Worm (Caenorhabditis elegans): Measurements from ENCODE around the gene T01G5.8.

Gene T01G5.8

DNA sequence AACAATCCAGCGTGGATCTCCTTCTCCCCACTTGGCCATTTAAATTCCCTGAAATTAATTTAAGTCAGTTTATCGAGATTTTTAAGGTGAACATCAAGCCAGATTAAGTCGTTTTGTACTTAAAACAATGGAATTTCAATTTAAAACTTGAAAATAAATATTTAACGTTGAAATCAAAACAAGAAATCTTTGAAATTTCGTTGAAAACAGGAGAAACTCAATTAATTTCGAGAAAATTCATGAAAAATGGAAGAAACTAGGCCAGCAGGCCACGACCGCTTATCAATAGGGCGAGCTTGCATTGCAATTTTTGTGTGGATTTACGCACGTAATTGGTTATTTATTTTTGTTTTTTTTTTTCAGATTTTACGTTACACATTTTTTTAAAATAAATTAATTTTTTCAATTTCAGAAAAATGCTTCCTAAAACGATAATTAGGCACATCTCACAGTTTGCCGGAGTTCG is 30.7 kb upstream of the T01G5.8 start, which contains the start of the genes ahsa-1 and C01G10.7 (continued):
- TF ChIP-seq egl-13 (tag; optimal IDR thresholded peaks at IDR 0.05): no peak
- no peak for TF ChIP-seq sup-37 (GFP tag; optimal IDR thresholded peaks at IDR 0.05)
- peak in 4 of 6 experiments; percentile 67 to 90 (median 83) for TF ChIP-seq elt-3 (tag; optimal IDR thresholded peaks at IDR 0.05)
- TF ChIP-seq unc-86 (tag; optimal IDR thresholded peaks at IDR 0.05): peak; percentile 85
- peak; percentile 94 for TF ChIP-seq dsc-1 (tag; optimal IDR thresholded peaks at IDR 0.05)
- TF ChIP-seq sptf-1 (tag; optimal IDR thresholded peaks at IDR 0.05): no peak
- no peak for TF ChIP-seq mef-2 (tag; optimal IDR thresholded peaks at IDR 0.05)
- no peak for TF ChIP-seq alr-1 (tag; optimal IDR thresholded peaks at IDR 0.05; ENCODE audit: borderline replicate concordance)
- no peak for TF ChIP-seq nhr-76 (tag; optimal IDR thresholded peaks at IDR 0.05)
- TF ChIP-seq unc-62 (GFP tag; optimal IDR thresholded peaks at IDR 0.05): no peak
- TF ChIP-seq fkh-8 (tag; optimal IDR thresholded peaks at IDR 0.05): peak; percentile 92
- peak; percentile 94 for TF ChIP-seq fkh-4 (tag; optimal IDR thresholded peaks at IDR 0.05; ENCODE audit: borderline replicate concordance)
- peak; percentile 75 for TF ChIP-seq blmp-1 (tag; optimal IDR thresholded peaks at IDR 0.05)
- no peak for TF ChIP-seq ets-5 (GFP tag; IDR thresholded peaks at IDR 0.05)
- peak in 1 of 2 experiments; percentile 66 for TF ChIP-seq mdl-1 (tag; optimal IDR thresholded peaks at IDR 0.05)
- no peak for TF ChIP-seq nhr-12 (tag; optimal IDR thresholded peaks at IDR 0.05)
- TF ChIP-seq skn-1 (tag; optimal IDR thresholded peaks at IDR 0.05): peak; percentile 74
- TF ChIP-seq efl-3 (GFP tag; optimal IDR thresholded peaks at IDR 0.05): no peak
- TF ChIP-seq grh-1 (GFP tag; IDR thresholded peaks at IDR 0.05): peak; percentile 74
- TF ChIP-seq lir-3 (tag; optimal IDR thresholded peaks at IDR 0.05; ENCODE audit: poor library complexity): peak; percentile 97
- peak; percentile 91 for TF ChIP-seq sox-4 (tag; optimal IDR thresholded peaks at IDR 0.05)
- no peak for TF ChIP-seq ces-1 (GFP tag; optimal IDR thresholded peaks at IDR 0.05)
- peak; percentile 87 for TF ChIP-seq snpc-4 (tag; optimal IDR thresholded peaks at IDR 0.05)
- peak; percentile 97 for TF ChIP-seq nhr-85 (tag)
- peak; percentile 88 for TF ChIP-seq C04F5.9 (tag; optimal IDR thresholded peaks at IDR 0.05)
- peak; percentile 73 for TF ChIP-seq mab-9 (GFP tag; IDR thresholded peaks at IDR 0.05)
- peak; percentile 89 to 93 for TF ChIP-seq lsy-2 (tag; optimal IDR thresholded peaks at IDR 0.05)
- peak; percentile 76 to 86 (median 84) for TF ChIP-seq dpl-1 (GFP tag; optimal IDR thresholded peaks at IDR 0.05)
- peak; percentile 90 for TF ChIP-seq swsn-7 (tag; optimal IDR thresholded peaks at IDR 0.05)
- TF ChIP-seq hlh-4 (tag; optimal IDR thresholded peaks at IDR 0.05): peak; percentile 34
- peak; percentile 48 for TF ChIP-seq F16B12.6 (tag; optimal IDR thresholded peaks at IDR 0.05)
- TF ChIP-seq tbx-2 (tag; optimal IDR thresholded peaks at IDR 0.05): peak; percentile 94
- peak; percentile 93 for TF ChIP-seq C16A3.4 (tag; optimal IDR thresholded peaks at IDR 0.05)
- TF ChIP-seq hlh-17 (GFP tag; optimal IDR thresholded peaks at IDR 0.05; ENCODE audit: borderline replicate concordance): no peak
- peak; percentile 95 for TF ChIP-seq lin-14 (GFP tag; optimal IDR thresholded peaks at IDR 0.05)
- TF ChIP-seq pag-3 (tag; optimal IDR thresholded peaks at IDR 0.05; ENCODE audit: borderline replicate concordance, insufficient read depth): no peak
- TF ChIP-seq fos-1 (tag; optimal IDR thresholded peaks at IDR 0.05): peak; percentile 60
- no peak for TF ChIP-seq ceh-63 (GFP tag; optimal IDR thresholded peaks at IDR 0.05)
- TF ChIP-seq lin-13 (GFP tag; optimal IDR thresholded peaks at IDR 0.05): peak; percentile 88
- peak; percentile 99 for TF ChIP-seq rnt-1 (tag; optimal IDR thresholded peaks at IDR 0.05)
- TF ChIP-seq nhr-19 (GFP tag; conservative IDR thresholded peaks at IDR 0.05): peak; percentile 87
- peak; percentile 69 for TF ChIP-seq Y116A8C.19 (tag; optimal IDR thresholded peaks at IDR 0.05; ENCODE audit: borderline replicate concordance)
- TF ChIP-seq elt-2 (tag; optimal IDR thresholded peaks at IDR 0.05): peak; percentile 69
- peak; percentile 84 to 85 for TF ChIP-seq efl-1 (optimal IDR thresholded peaks at IDR 0.05)
- peak; percentile 83 to 97 for TF ChIP-seq efl-1 (GFP tag; optimal IDR thresholded peaks at IDR 0.05 in 1 of 2)
- TF ChIP-seq ztf-4 (tag; optimal IDR thresholded peaks at IDR 0.05): peak; percentile 34
- TF ChIP-seq C34B4.2 (tag; optimal IDR thresholded peaks at IDR 0.05): no peak
- peak; percentile 87 for TF ChIP-seq isw-1 (GFP tag; IDR thresholded peaks at IDR 0.05)
- no peak for TF ChIP-seq nhr-84 (tag; optimal IDR thresholded peaks at IDR 0.05)
- TF ChIP-seq zag-1 (tag; optimal IDR thresholded peaks at IDR 0.05): peak; percentile 54
- TF ChIP-seq aha-1 (tag; optimal IDR thresholded peaks at IDR 0.05): peak; percentile 36
- peak; percentile 99 for TF ChIP-seq lin-15B (tag; optimal IDR thresholded peaks at IDR 0.05)
- TF ChIP-seq irx-1 (tag; optimal IDR thresholded peaks at IDR 0.05): peak; percentile 92
